Worm (Caenorhabditis elegans) whole organism, L2 larva: Measurements from ENCODE around the gene srz-74.

ENCODE experiments used
- C34F6.9 ChIP-seq: fragments of 150-350 bp; optimal IDR thresholded peaks from 2 replicates; lab custom pipeline; 2014; ENCODE audit warnings: missing biosample characterization, missing genetic modification characterization
- F13H6.1 ChIP-seq: sonication (generic microtip); optimal IDR thresholded peaks from 2 replicates; lab custom pipeline; 2016; ENCODE audit warnings: missing genetic modification characterization, missing compliant biosample characterization
- Y55F3AM.14 ChIP-seq: fragments of 200-800 bp; sonication (Bioruptor generic); optimal IDR thresholded peaks from 2 replicates; lab custom pipeline; 2018; ENCODE audit warnings: mild to moderate bottlenecking, missing genetic modification characterization, missing compliant biosample characterization
- ZK546.5 ChIP-seq: sonication (generic microtip); optimal IDR thresholded peaks from 2 replicates; lab custom pipeline; 2017; ENCODE audit warnings: missing biosample characterization, missing genetic modification characterization
- ama-1 ChIP-seq: fragments of 150-350 bp; optimal IDR thresholded peaks from 2 replicates; lab custom pipeline; 2018; ENCODE audit warnings: inconsistent platforms
- blmp-1 ChIP-seq: sonication (generic microtip); optimal IDR thresholded peaks from 2 replicates; lab custom pipeline; 2017; ENCODE audit warnings: missing genetic modification characterization, mild to moderate bottlenecking, missing compliant biosample characterization, antibody characterized with exemption, moderate library complexity; ENCODE audit not compliant: insufficient read depth
- ceh-16 ChIP-seq: fragments of 150-350 bp; optimal IDR thresholded peaks from 2 replicates; lab custom pipeline; 2014; ENCODE audit warnings: missing biosample characterization, missing genetic modification characterization
- ceh-82 ChIP-seq: fragments of 150-350 bp; optimal IDR thresholded peaks from 2 replicates; lab custom pipeline; 2014; ENCODE audit warnings: missing biosample characterization, missing genetic modification characterization
- crh-2 ChIP-seq: sonication (generic microtip); optimal IDR thresholded peaks from 2 replicates; lab custom pipeline; 2017; ENCODE audit warnings: missing biosample characterization, missing genetic modification characterization
- dmd-4 ChIP-seq: sonication (generic microtip); optimal IDR thresholded peaks from 2 replicates; lab custom pipeline; 2017; ENCODE audit warnings: missing biosample characterization, missing genetic modification characterization
- egl-27 ChIP-seq: sonication (generic microtip); optimal IDR thresholded peaks from 3 replicates; lab custom pipeline; 2017; ENCODE audit warnings: missing biosample characterization, missing genetic modification reagents, missing genetic modification characterization
- elt-1 ChIP-seq: fragments of 150-350 bp; optimal IDR thresholded peaks from 2 replicates; lab custom pipeline; 2014; ENCODE audit warnings: missing biosample characterization, missing genetic modification characterization
- elt-3 ChIP-seq: sonication (generic microtip); optimal IDR thresholded peaks from 2 replicates; lab custom pipeline; 2017; ENCODE audit warnings: missing biosample characterization, missing genetic modification characterization
- fos-1 ChIP-seq: fragments of 150-350 bp; optimal IDR thresholded peaks from 2 replicates; lab custom pipeline; 2014; ENCODE audit warnings: missing biosample characterization, missing genetic modification characterization
- lin-11 ChIP-seq: fragments of 150-350 bp; sonication (generic microtip); optimal IDR thresholded peaks from 2 replicates; lab custom pipeline; 2014; ENCODE audit warnings: missing biosample characterization, missing genetic modification characterization, inconsistent platforms, mixed read lengths
- lin-13 ChIP-seq: fragments of 150-350 bp; optimal IDR thresholded peaks from 2 replicates; lab custom pipeline; 2014; ENCODE audit warnings: missing biosample characterization, missing genetic modification reagents, missing genetic modification characterization
- lin-39 ChIP-seq: fragments of 150-350 bp; optimal IDR thresholded peaks from 2 replicates; lab custom pipeline; 2014; ENCODE audit warnings: missing biosample characterization, missing genetic modification reagents, missing genetic modification characterization
- lsy-2 ChIP-seq, 2 experiments: fragments of 150-350 bp in 1 of 2; sonication (generic microtip) in 1 of 2; optimal IDR thresholded peaks; 2 replicates each; lab custom pipeline; 2014 to 2017; ENCODE audit warnings: missing biosample characterization in 2 of 2, missing genetic modification characterization in 2 of 2
- mab-5 ChIP-seq: fragments of 150-350 bp; optimal IDR thresholded peaks from 2 replicates; lab custom pipeline; 2014; ENCODE audit warnings: missing biosample characterization, missing genetic modification characterization
- mbf-1 ChIP-seq: sonication (generic microtip); optimal IDR thresholded peaks from 2 replicates; lab custom pipeline; 2017; ENCODE audit warnings: missing biosample characterization, missing genetic modification characterization
- nhr-10 ChIP-seq: sonication (generic microtip); optimal IDR thresholded peaks from 2 replicates; lab custom pipeline; 2017; ENCODE audit warnings: missing biosample characterization, missing genetic modification characterization
- nhr-11 ChIP-seq: fragments of 150-350 bp; optimal IDR thresholded peaks from 2 replicates; lab custom pipeline; 2014; ENCODE audit warnings: missing biosample characterization, missing genetic modification characterization
- nhr-12 ChIP-seq: fragments of 150-350 bp; optimal IDR thresholded peaks from 2 replicates; lab custom pipeline; 2014; ENCODE audit warnings: missing biosample characterization, missing genetic modification characterization
- nhr-129 ChIP-seq: fragments of 150-350 bp; optimal IDR thresholded peaks from 2 replicates; lab custom pipeline; 2014; ENCODE audit warnings: missing biosample characterization, missing genetic modification characterization
- nhr-23 ChIP-seq: fragments of 150-350 bp; optimal IDR thresholded peaks from 2 replicates; lab custom pipeline; 2014; ENCODE audit warnings: missing biosample characterization, missing genetic modification reagents, missing genetic modification characterization
- nhr-237 ChIP-seq: fragments of 150-350 bp; optimal IDR thresholded peaks from 2 replicates; lab custom pipeline; 2014; ENCODE audit warnings: missing biosample characterization, missing genetic modification characterization
- nhr-25 ChIP-seq: fragments of 150-350 bp; sonication (generic microtip); optimal IDR thresholded peaks from 3 replicates; lab custom pipeline; 2014; ENCODE audit warnings: missing biosample characterization, missing genetic modification characterization
- nhr-6 ChIP-seq: fragments of 150-350 bp; optimal IDR thresholded peaks from 2 replicates; lab custom pipeline; 2014; ENCODE audit warnings: missing biosample characterization, missing genetic modification characterization
- nhr-77 ChIP-seq: fragments of 150-350 bp; optimal IDR thresholded peaks from 2 replicates; lab custom pipeline; 2014; ENCODE audit warnings: missing biosample characterization, missing genetic modification characterization
- skn-1 ChIP-seq: sonication (generic microtip); optimal IDR thresholded peaks from 2 replicates; lab custom pipeline; 2017; ENCODE audit warnings: missing biosample characterization, missing genetic modification characterization
- sma-3 ChIP-seq: sonication (generic microtip); optimal IDR thresholded peaks from 2 replicates; lab custom pipeline; 2016; ENCODE audit warnings: missing genetic modification reagents, missing genetic modification characterization, missing compliant biosample characterization
- sma-9 ChIP-seq, 2 experiments: fragments of 150-350 bp in 1 of 2; sonication (generic microtip) in 1 of 2; optimal IDR thresholded peaks; 2 replicates each; lab custom pipeline; 2014 to 2016; ENCODE audit warnings: missing genetic modification characterization in 2 of 2, mild to moderate bottlenecking in 1 of 2, missing biosample characterization in 1 of 2, missing compliant biosample characterization in 1 of 2, missing genetic modification reagents in 1 of 2, moderate library complexity in 1 of 2
- snpc-4 ChIP-seq: fragments of 150-350 bp; optimal IDR thresholded peaks from 2 replicates; lab custom pipeline; 2014; ENCODE audit warnings: missing biosample characterization, missing genetic modification characterization
- unc-39 ChIP-seq: fragments of 150-350 bp; optimal IDR thresholded peaks from 2 replicates; lab custom pipeline; 2014; ENCODE audit warnings: missing biosample characterization, missing genetic modification characterization
- unc-55 ChIP-seq: fragments of 150-350 bp; sonication (generic microtip); optimal IDR thresholded peaks from 3 replicates; lab custom pipeline; 2014; ENCODE audit warnings: missing biosample characterization, missing genetic modification reagents, missing genetic modification characterization
- unc-62 ChIP-seq: fragments of 150-350 bp; optimal IDR thresholded peaks from 2 replicates; lab custom pipeline; 2014; ENCODE audit warnings: missing biosample characterization, missing genetic modification reagents, missing genetic modification characterization
- ztf-11 ChIP-seq: sonication (generic microtip); optimal IDR thresholded peaks from 2 replicates; lab custom pipeline; 2017; ENCODE audit warnings: missing biosample characterization, missing genetic modification characterization
- ztf-4 ChIP-seq: fragments of 150-350 bp; optimal IDR thresholded peaks from 2 replicates; lab custom pipeline; 2014; ENCODE audit warnings: missing biosample characterization, missing genetic modification characterization

Gene srz-74

ce11 chrIV:16335037-16335436, 5.8 kb downstream of the srz-74 start, which contains the start of gene srz-38:
Gene srz-38, plus strand, starts transcription at chrIV:16335337.
- TF ChIP-seq ceh-82 (tag; lab: Kevin White, UChicago) (no peak), mbf-1 (tag; lab: Kevin White, UChicago) (no peak), blmp-1 (tag; lab: Kevin White, UChicago) (no peak), unc-39 (no peak), nhr-23 (tag; lab: Kevin White, UChicago) (no peak), elt-3 (tag; lab: Kevin White, UChicago) (no peak), sma-3 (GFP tag; lab: Kevin White, UChicago) (no peak), skn-1 (tag; lab: Kevin White, UChicago) (no peak), dmd-4 (tag; lab: Kevin White, UChicago) (no peak), ceh-16 (tag; lab: Kevin White, UChicago) (no peak), lin-13 (no peak), nhr-77 (tag; lab: Kevin White, UChicago) (no peak), unc-62 (GFP tag; lab: Kevin White, UChicago) (no peak), sma-9 (GFP tag; optimal IDR thresholded peaks at IDR 0.05; lab: Kevin White, UChicago) (no peak), sma-9 (tag; optimal IDR thresholded peaks at IDR 0.05; lab: Kevin White, UChicago) (no peak), crh-2 (tag; lab: Kevin White, UChicago) (no peak), ZK546.5 (tag; lab: Kevin White, UChicago) (no peak), nhr-129 (tag; lab: Kevin White, UChicago) (no peak), nhr-6 (tag; lab: Kevin White, UChicago) (no peak)

- TF ChIP-seq nhr-12 (tag; lab: Kevin White, UChicago) (no peak), nhr-129 (tag; lab: Kevin White, UChicago) (no peak), unc-55 (GFP tag; lab: Kevin White, UChicago) (no peak), snpc-4 (tag; lab: Kevin White, UChicago) (no peak), ceh-82 (tag; lab: Kevin White, UChicago) (no peak), elt-1 (tag; lab: Kevin White, UChicago) (no peak), fos-1 (tag; lab: Kevin White, UChicago) (no peak), dmd-4 (tag; lab: Kevin White, UChicago) (no peak), ztf-11 (tag; lab: Kevin White, UChicago) (no peak), lsy-2 (tag; optimal IDR thresholded peaks at IDR 0.05; lab: Kevin White, UChicago) (no peak)
These were observed 7.5 kb downstream of the srz-74 start, which contains the start of gene C35D6.13 for ce11 chrIV:16336721-16337120. Gene C35D6.13, plus strand, starts transcription at chrIV:16337021.

ce11 chrIV:16346514-16346913, 17.3 kb downstream of the srz-74 start, which contains the start of gene C35D6.3:
Gene C35D6.3, plus strand, starts transcription at chrIV:16346814.
- TF ChIP-seq elt-1 (tag; lab: Kevin White, UChicago) (no peak), ZK546.5 (tag; lab: Kevin White, UChicago) (no peak), lin-39 (tag; lab: Kevin White, UChicago) (no peak), dmd-4 (tag; lab: Kevin White, UChicago) (no peak), mab-5 (tag; lab: Kevin White, UChicago) (no peak), Y55F3AM.14 (GFP tag; lab: Kevin White, UChicago) (no peak), blmp-1 (tag; lab: Kevin White, UChicago) (no peak), sma-9 (GFP tag; optimal IDR thresholded peaks at IDR 0.05; lab: Kevin White, UChicago) (no peak), sma-9 (tag; optimal IDR thresholded peaks at IDR 0.05; lab: Kevin White, UChicago) (no peak), F13H6.1 (tag; lab: Kevin White, UChicago) (no peak), mbf-1 (tag; lab: Kevin White, UChicago) (no peak)

ce11 chrIV:16350690-16351089, 21.4 kb downstream of the srz-74 start, which contains the start of gene C35D6.4:
Gene C35D6.4, plus strand, starts transcription at chrIV:16350990.
- no peak for TF ChIP-seq C34F6.9 (tag; lab: Kevin White, UChicago)
- TF ChIP-seq ama-1 (lab: Kevin White, UChicago), result no peak
- no peak for TF ChIP-seq nhr-12 (tag; lab: Kevin White, UChicago)
- TF ChIP-seq lin-13, result no peak
- no peak for TF ChIP-seq nhr-11
- no peak for TF ChIP-seq nhr-23 (tag; lab: Kevin White, UChicago)
- TF ChIP-seq nhr-10, result no peak
- no peak for TF ChIP-seq lin-39 (tag; lab: Kevin White, UChicago)
- no peak for TF ChIP-seq lin-11 (tag; lab: Kevin White, UChicago)
- no peak for TF ChIP-seq nhr-25 (tag; lab: Kevin White, UChicago)
- TF ChIP-seq snpc-4 (tag; lab: Kevin White, UChicago), result no peak
- TF ChIP-seq blmp-1 (tag; lab: Kevin White, UChicago), result no peak
- TF ChIP-seq elt-1 (tag; lab: Kevin White, UChicago), result no peak
- TF ChIP-seq egl-27, result no peak
- no peak for TF ChIP-seq nhr-6 (tag; lab: Kevin White, UChicago)
- TF ChIP-seq nhr-237 (tag; lab: Kevin White, UChicago), result no peak
- TF ChIP-seq ztf-4 (tag; lab: Kevin White, UChicago), result no peak
